Fruit fly (Drosophila melanogaster): ENCODE data around the gene mRpL15.

mRpL15 gene

DNA sequence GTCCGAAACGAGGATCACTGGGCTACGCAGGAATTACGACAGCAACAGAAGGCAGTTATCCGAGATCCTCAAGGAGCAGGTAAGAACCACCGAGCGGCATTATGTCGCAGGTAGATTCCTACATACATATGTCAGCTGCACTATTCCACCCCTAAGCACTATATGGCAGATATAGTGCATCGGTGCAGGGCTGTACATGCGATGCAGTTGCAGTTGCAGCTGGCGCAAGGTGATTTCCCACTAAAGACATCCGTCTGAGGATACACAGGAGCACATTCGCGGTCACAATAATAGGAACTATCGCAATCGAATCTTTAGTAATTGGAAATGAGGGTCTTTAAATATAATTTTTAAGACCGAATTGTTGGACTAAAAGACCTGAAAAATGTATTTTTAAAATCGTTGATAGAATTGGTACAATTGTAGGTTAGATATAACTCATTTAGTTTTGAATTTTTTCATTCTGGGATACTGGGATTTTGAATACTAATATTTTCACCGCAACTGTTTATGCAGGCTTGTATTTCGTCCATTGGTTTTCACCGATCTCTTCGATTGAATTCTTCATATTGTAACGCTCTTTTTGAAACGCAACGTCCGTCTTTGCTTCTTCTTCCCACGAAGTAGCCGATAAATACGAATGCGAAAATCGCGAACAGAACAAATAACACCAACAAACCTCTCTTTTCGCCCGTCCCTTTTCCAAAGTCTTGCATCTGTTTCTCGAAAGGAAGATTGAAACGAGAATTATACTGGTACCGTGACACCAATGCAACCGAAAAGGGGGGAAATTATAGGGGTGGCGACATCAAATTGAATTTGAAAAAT is 33.1 kb downstream of the mRpL15 start:
- TF ChIP-seq D1 (tag; optimal IDR thresholded peaks at IDR 0.05) (peak; percentile 20), CG8301 (tag; optimal IDR thresholded peaks at IDR 0.05) (no peak), Pif1A (GFP tag; optimal IDR thresholded peaks at IDR 0.05) (peak; percentile 54), CG12605 (GFP tag; IDR thresholded peaks at IDR 0.05) (no peak), CG34367 (tag; optimal IDR thresholded peaks at IDR 0.05) (peak; percentile 79), gl (tag; optimal IDR thresholded peaks at IDR 0.05) (peak; percentile 76), CG17806 (tag; optimal IDR thresholded peaks at IDR 0.05) (peak; percentile 74), CG13204 (GFP tag; optimal IDR thresholded peaks at IDR 0.05) (peak; percentile 12), CG9948 (tag; optimal IDR thresholded peaks at IDR 0.05) (peak; percentile 80), CG15710 (tag; optimal IDR thresholded peaks at IDR 0.05) (peak; percentile 84), EcR (GFP tag; optimal IDR thresholded peaks at IDR 0.05) (no peak), fd96Ca (GFP tag; IDR thresholded peaks at IDR 0.05) (no peak), CG8159 (tag; optimal IDR thresholded peaks at IDR 0.05) (peak; percentile 90), rn (GFP tag; IDR thresholded peaks at IDR 0.05) (no peak), Pif1B (GFP tag; optimal IDR thresholded peaks at IDR 0.05) (peak; percentile 54), Snoo (tag; optimal IDR thresholded peaks at IDR 0.05) (peak; percentile 34), CG32121 (GFP tag; IDR thresholded peaks at IDR 0.05) (no peak), CG10348 (GFP tag; IDR thresholded peaks at IDR 0.05) (no peak), CG14655 (GFP tag; optimal IDR thresholded peaks at IDR 0.05) (no peak), Ets98B (GFP tag; IDR thresholded peaks at IDR 0.05) (no peak), CG4496 (GFP tag; IDR thresholded peaks at IDR 0.05) (no peak)

DNA sequence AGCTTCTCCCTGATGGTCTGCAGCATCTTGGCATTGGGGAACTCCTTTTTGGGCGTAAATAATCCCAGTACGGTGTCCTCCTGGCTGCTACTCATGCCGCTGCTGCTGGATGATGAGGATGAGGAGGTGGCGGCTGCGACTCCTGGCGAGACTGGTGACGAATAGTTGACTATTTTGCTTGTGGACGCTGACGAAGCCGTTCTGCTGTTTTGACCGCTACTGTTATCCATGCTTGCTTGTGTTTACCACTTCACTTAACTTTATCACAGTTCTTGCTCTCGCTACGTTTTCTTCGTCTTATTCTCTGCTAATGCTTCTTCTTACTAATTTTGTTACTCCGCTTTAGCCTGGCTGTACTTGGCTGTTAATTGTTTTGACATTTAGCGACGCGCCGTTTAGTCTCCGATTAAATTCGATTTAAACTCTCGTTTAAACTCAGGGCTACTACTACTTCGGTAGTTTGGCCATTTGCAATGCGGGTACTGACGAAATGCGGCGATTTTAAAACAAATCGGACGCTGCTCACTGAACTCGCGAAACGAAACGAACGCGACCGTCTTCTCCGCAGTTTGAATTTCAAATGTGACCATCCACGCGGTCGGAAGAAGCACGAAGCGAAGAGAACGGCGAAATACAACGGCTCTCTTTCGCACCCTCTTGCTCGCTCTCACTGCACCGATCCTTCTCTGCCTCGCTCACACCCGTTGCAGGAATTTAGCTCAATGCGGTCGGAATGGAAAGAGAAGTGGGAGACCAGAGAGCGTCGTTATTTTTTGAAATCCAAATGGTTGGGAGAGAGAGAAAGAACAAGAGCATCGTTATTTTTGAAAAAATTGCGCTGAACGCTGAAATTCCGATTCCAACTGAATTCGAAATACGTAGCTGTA is 34.7 kb downstream of the mRpL15 start, which contains the start of gene trbl:
Gene trbl (minus strand): TSS at position 584 of the 887 bp plus-strand sequence.
- peak; percentile 4 for TF ChIP-seq Pif1B (GFP tag; optimal IDR thresholded peaks at IDR 0.05)
- no peak for TF ChIP-seq CG10348 (GFP tag; IDR thresholded peaks at IDR 0.05)
- peak; percentile 29; the same call in 1 of the 3 replicates for TF ChIP-seq fd96Ca (GFP tag; IDR thresholded peaks at IDR 0.05)
- no peak for TF ChIP-seq gl (tag; optimal IDR thresholded peaks at IDR 0.05)
- no peak for TF ChIP-seq CG8159 (tag; optimal IDR thresholded peaks at IDR 0.05)
- TF ChIP-seq CG12605 (GFP tag; IDR thresholded peaks at IDR 0.05) = peak; percentile 59
- no peak for TF ChIP-seq CG34367 (tag; optimal IDR thresholded peaks at IDR 0.05)
- TF ChIP-seq D1 (tag; optimal IDR thresholded peaks at IDR 0.05) = no peak
- TF ChIP-seq CG15710 (tag; optimal IDR thresholded peaks at IDR 0.05) = no peak
- peak; percentile 28 for TF ChIP-seq CG13204 (GFP tag; optimal IDR thresholded peaks at IDR 0.05)
- peak; percentile 74; the same call in 2 of the 3 replicates for TF ChIP-seq CG4496 (GFP tag; IDR thresholded peaks at IDR 0.05)
- TF ChIP-seq CG17806 (tag; optimal IDR thresholded peaks at IDR 0.05) = no peak
- TF ChIP-seq CG32121 (GFP tag; IDR thresholded peaks at IDR 0.05) = peak; percentile 31; the same call in 1 of the 2 replicates
- TF ChIP-seq CG14655 (GFP tag; optimal IDR thresholded peaks at IDR 0.05) = no peak
- TF ChIP-seq EcR (GFP tag; optimal IDR thresholded peaks at IDR 0.05) = peak; percentile 52
- no peak for TF ChIP-seq Pif1A (GFP tag; optimal IDR thresholded peaks at IDR 0.05)
- TF ChIP-seq Ets98B (GFP tag; IDR thresholded peaks at IDR 0.05) = peak; percentile 42; the same call in 1 of the 2 replicates
- TF ChIP-seq CG9948 (tag; optimal IDR thresholded peaks at IDR 0.05) = no peak
- TF ChIP-seq Snoo (tag; optimal IDR thresholded peaks at IDR 0.05) = peak; percentile 25
- TF ChIP-seq rn (GFP tag; IDR thresholded peaks at IDR 0.05) = no peak

DNA sequence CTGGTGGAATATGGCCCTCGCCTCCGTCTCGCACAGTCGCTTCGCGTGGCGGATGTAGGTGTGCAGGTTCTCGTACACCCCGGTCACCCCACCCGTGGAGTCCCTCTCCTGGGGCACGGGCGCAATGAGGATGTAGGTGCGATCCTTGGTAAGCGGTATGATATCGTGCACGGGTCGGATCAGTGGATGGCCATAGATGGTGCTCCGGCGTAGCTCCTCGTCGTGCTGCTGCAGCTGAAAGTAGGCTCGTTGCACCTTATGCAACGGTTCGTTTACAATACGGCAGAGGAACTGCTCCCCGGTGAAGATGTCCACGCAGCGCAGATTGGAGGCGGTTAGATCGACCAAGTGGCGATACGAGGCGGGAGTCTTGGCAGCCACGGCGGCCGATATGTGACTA is 35.5 kb downstream of the mRpL15 start:
- TF ChIP-seq CG8159 (tag; optimal IDR thresholded peaks at IDR 0.05) = no peak
- no peak for TF ChIP-seq Snoo (tag; optimal IDR thresholded peaks at IDR 0.05)
- TF ChIP-seq CG17806 (tag; optimal IDR thresholded peaks at IDR 0.05) = no peak
- 0 out of 3 replicates have a peak, but pooled peaks have one; percentile 13 for TF ChIP-seq CG4496 (GFP tag; IDR thresholded peaks at IDR 0.05)
- TF ChIP-seq D1 (tag; optimal IDR thresholded peaks at IDR 0.05) = no peak
- no peak for TF ChIP-seq CG34367 (tag; optimal IDR thresholded peaks at IDR 0.05)
- TF ChIP-seq CG10348 (GFP tag; IDR thresholded peaks at IDR 0.05) = no peak
- no peak for TF ChIP-seq EcR (GFP tag; optimal IDR thresholded peaks at IDR 0.05)

DNA sequence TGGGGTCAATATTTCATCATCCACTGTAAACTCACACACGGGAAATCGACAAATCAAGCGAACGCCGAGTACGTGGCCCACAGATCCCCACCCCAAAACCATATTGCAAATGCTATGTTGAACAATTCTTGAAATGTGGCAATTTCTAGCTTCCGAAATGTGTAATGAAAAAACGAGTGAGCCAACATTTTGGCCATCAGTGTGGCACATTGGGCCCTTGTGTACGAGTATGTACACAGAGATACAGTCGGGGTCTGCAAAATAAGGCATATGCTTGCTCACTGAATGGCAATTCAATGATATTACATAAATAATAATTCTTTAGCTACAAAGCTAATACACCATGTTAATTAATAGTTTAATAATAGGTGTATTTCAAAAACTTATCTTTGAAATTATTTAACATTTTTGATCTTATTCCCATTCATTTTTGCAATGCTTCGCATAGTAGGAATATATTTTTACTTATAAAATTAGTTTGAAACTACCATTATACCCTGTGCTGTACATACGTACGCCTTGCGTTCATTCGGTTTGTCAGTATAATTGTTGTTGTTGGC is 36.4 kb downstream of the mRpL15 start:
- TF ChIP-seq D1 (tag; optimal IDR thresholded peaks at IDR 0.05) = peak; percentile 81
- TF ChIP-seq CG14655 (GFP tag; optimal IDR thresholded peaks at IDR 0.05) = peak; percentile 95
- TF ChIP-seq CG34367 (tag; optimal IDR thresholded peaks at IDR 0.05) = peak; percentile 84
- peak; percentile 91 for TF ChIP-seq CG4496 (GFP tag; IDR thresholded peaks at IDR 0.05)
- TF ChIP-seq Snoo (tag; optimal IDR thresholded peaks at IDR 0.05) = peak; percentile 86
- peak; percentile 74; the same call in 1 of the 2 replicates for TF ChIP-seq CG10348 (GFP tag; IDR thresholded peaks at IDR 0.05)
- peak; percentile 84 for TF ChIP-seq fd96Ca (GFP tag; IDR thresholded peaks at IDR 0.05)
- peak; percentile 92 for TF ChIP-seq CG17806 (tag; optimal IDR thresholded peaks at IDR 0.05)
- peak; percentile 29 for TF ChIP-seq EcR (GFP tag; optimal IDR thresholded peaks at IDR 0.05)
- peak; percentile 92 for TF ChIP-seq CG9948 (tag; optimal IDR thresholded peaks at IDR 0.05)
- TF ChIP-seq Pif1A (GFP tag; optimal IDR thresholded peaks at IDR 0.05) = peak; percentile 89
- peak; percentile 88 for TF ChIP-seq Pif1B (GFP tag; optimal IDR thresholded peaks at IDR 0.05)
- peak; percentile 82 for TF ChIP-seq CG12605 (GFP tag; IDR thresholded peaks at IDR 0.05)
- TF ChIP-seq CG8301 (tag; optimal IDR thresholded peaks at IDR 0.05) = peak; percentile 94
- TF ChIP-seq gl (tag; optimal IDR thresholded peaks at IDR 0.05) = peak; percentile 58
- peak; percentile 91 for TF ChIP-seq CG15710 (tag; optimal IDR thresholded peaks at IDR 0.05)
- TF ChIP-seq rn (GFP tag; IDR thresholded peaks at IDR 0.05) = peak; percentile 65; the same call in 1 of the 2 replicates
- peak; percentile 92 for TF ChIP-seq CG8159 (tag; optimal IDR thresholded peaks at IDR 0.05)
- peak; percentile 90 for TF ChIP-seq CG32121 (GFP tag; IDR thresholded peaks at IDR 0.05)
- TF ChIP-seq Ets98B (GFP tag; IDR thresholded peaks at IDR 0.05) = peak; percentile 78
- TF ChIP-seq CG13204 (GFP tag; optimal IDR thresholded peaks at IDR 0.05) = peak; percentile 74
